Worm (Caenorhabditis elegans) whole organism, L4 larva: ENCODE data around the gene sri-10.

Experiments used
- F26F4.8 ChIP-seq: fragments of 200-800 bp; sonication (Bioruptor generic); conservative IDR thresholded peaks from 2 replicates; pipeline ENCODE4 v1.3.6; 2022; ENCODE audit warnings: missing genetic modification characterization, missing compliant biosample characterization
- F37D6.2 ChIP-seq: sonication (generic microtip); optimal IDR thresholded peaks from 2 replicates; lab custom pipeline; 2016; ENCODE audit warnings: mild to moderate bottlenecking, missing genetic modification characterization, missing compliant biosample characterization
- Y75B8A.6 ChIP-seq: fragments of 200-800 bp; sonication (Bioruptor generic); IDR thresholded peaks from 2 replicates; pipeline ENCODE4 v1.3.6; 2022; ENCODE audit warnings: missing genetic modification reagents, missing genetic modification characterization, missing compliant biosample characterization
- aly-2 ChIP-seq: sonication (generic microtip); optimal IDR thresholded peaks from 2 replicates; lab custom pipeline; 2018; ENCODE audit warnings: missing biosample characterization, missing genetic modification characterization
- attf-4 ChIP-seq: sonication (generic microtip); optimal IDR thresholded peaks from 3 replicates; lab custom pipeline; 2017; ENCODE audit warnings: missing biosample characterization, missing genetic modification characterization
- ceh-20 ChIP-seq: fragments of 200-800 bp; sonication (Bioruptor generic); IDR thresholded peaks from 2 replicates; pipeline ENCODE4 v1.3.6; 2022; ENCODE audit warnings: missing genetic modification reagents, missing genetic modification characterization, missing compliant biosample characterization
- ceh-32 ChIP-seq: sonication (generic microtip); optimal IDR thresholded peaks from 2 replicates; lab custom pipeline; 2016; ENCODE audit warnings: mild to moderate bottlenecking, missing genetic modification characterization, missing compliant biosample characterization; ENCODE audit not compliant: poor library complexity
- daf-12 ChIP-seq: fragments of 150-350 bp; optimal IDR thresholded peaks from 2 replicates; lab custom pipeline; 2014; ENCODE audit warnings: missing biosample characterization, missing genetic modification reagents, missing genetic modification characterization
- daf-16 ChIP-seq, 3 experiments: sonication (generic microtip); optimal IDR thresholded peaks; 2 replicates each; lab custom pipeline; 2016 to 2017; ENCODE audit warnings: missing genetic modification characterization in 3 of 3, missing genetic modification reagents in 3 of 3, mild to moderate bottlenecking in 2 of 3, missing compliant biosample characterization in 2 of 3, missing biosample characterization in 1 of 3, moderate library complexity in 1 of 3
- daf-8 ChIP-seq: fragments of 200-800 bp; sonication (Bioruptor generic); IDR thresholded peaks from 2 replicates; pipeline ENCODE4 v1.3.6; 2022; ENCODE audit warnings: missing genetic modification characterization, missing compliant biosample characterization
- dmd-6 ChIP-seq: fragments of 200-800 bp; sonication (Bioruptor generic); IDR thresholded peaks from 2 replicates; pipeline ENCODE4 v1.3.6; 2022; ENCODE audit warnings: missing genetic modification reagents, missing genetic modification characterization, missing compliant biosample characterization
- dpl-1 ChIP-seq: fragments of 150-350 bp; optimal IDR thresholded peaks from 2 replicates; lab custom pipeline; 2014; ENCODE audit warnings: missing biosample characterization, missing genetic modification reagents, missing genetic modification characterization
- duxl-1 ChIP-seq: sonication (generic microtip); optimal IDR thresholded peaks from 2 replicates; lab custom pipeline; 2016; ENCODE audit warnings: mild to moderate bottlenecking, missing genetic modification characterization, moderate library complexity, missing compliant biosample characterization; ENCODE audit not compliant: poor library complexity
- dve-1 ChIP-seq: sonication (generic microtip); optimal IDR thresholded peaks from 2 replicates; lab custom pipeline; 2017; ENCODE audit warnings: antibody characterized with exemption, mild to moderate bottlenecking, missing genetic modification characterization, missing compliant biosample characterization; ENCODE audit not compliant: insufficient read depth
- egl-43 ChIP-seq: fragments of 200-800 bp; sonication (Bioruptor generic); IDR thresholded peaks from 2 replicates; pipeline ENCODE4 v1.3.6; 2022; ENCODE audit warnings: missing genetic modification reagents, missing genetic modification characterization, missing compliant biosample characterization
- fos-1 ChIP-seq: fragments of 150-350 bp; optimal IDR thresholded peaks from 2 replicates; lab custom pipeline; 2014; ENCODE audit warnings: missing biosample characterization, missing genetic modification characterization
- hlh-11 ChIP-seq: fragments of 200-800 bp; sonication (Bioruptor generic); optimal IDR thresholded peaks from 2 replicates; lab custom pipeline; 2018; ENCODE audit warnings: mild to moderate bottlenecking, missing genetic modification characterization, missing compliant biosample characterization
- hlh-30 ChIP-seq: sonication (generic microtip); optimal IDR thresholded peaks from 2 replicates; lab custom pipeline; 2017; ENCODE audit warnings: antibody characterized with exemption, mild to moderate bottlenecking, missing genetic modification characterization, missing compliant biosample characterization; ENCODE audit not compliant: insufficient read depth
- lim-7 ChIP-seq: fragments of 200-800 bp; sonication (Bioruptor generic); IDR thresholded peaks from 2 replicates; pipeline ENCODE4 v1.3.6; 2022; ENCODE audit warnings: missing genetic modification characterization, missing compliant biosample characterization
- lin-13 ChIP-seq: fragments of 150-350 bp; optimal IDR thresholded peaks from 2 replicates; lab custom pipeline; 2014; ENCODE audit warnings: missing biosample characterization, missing genetic modification reagents, missing genetic modification characterization
- lin-15B ChIP-seq: fragments of 150-350 bp; sonication (generic microtip); optimal IDR thresholded peaks from 3 replicates; lab custom pipeline; 2014; ENCODE audit warnings: missing biosample characterization, missing genetic modification characterization
- lin-38 ChIP-seq: fragments of 200-800 bp; sonication (Bioruptor generic); IDR thresholded peaks from 2 replicates; pipeline ENCODE4 v1.3.6; 2022; ENCODE audit warnings: missing genetic modification reagents, missing genetic modification characterization, missing compliant biosample characterization
- lir-3 ChIP-seq: sonication (generic microtip); optimal IDR thresholded peaks from 2 replicates; lab custom pipeline; 2016; ENCODE audit warnings: mild to moderate bottlenecking, missing genetic modification characterization, missing compliant biosample characterization
- lsy-2 ChIP-seq, 2 experiments: fragments of 150-350 bp in 1 of 2; sonication (generic microtip) in 1 of 2; optimal IDR thresholded peaks; 2 replicates each; lab custom pipeline; 2014 to 2017; ENCODE audit warnings: missing biosample characterization in 2 of 2, missing genetic modification characterization in 2 of 2
- madf-9 ChIP-seq: fragments of 200-800 bp; sonication (Bioruptor generic); conservative IDR thresholded peaks from 2 replicates; pipeline ENCODE4 v1.3.6; 2022; ENCODE audit warnings: missing genetic modification reagents, missing genetic modification characterization, missing compliant biosample characterization
- mep-1 ChIP-seq: fragments of 150-350 bp; sonication (generic microtip); optimal IDR thresholded peaks from 3 replicates; lab custom pipeline; 2014; ENCODE audit warnings: missing biosample characterization, missing genetic modification characterization
- mes-2 ChIP-seq: sonication (generic microtip); optimal IDR thresholded peaks from 2 replicates; lab custom pipeline; 2016; ENCODE audit warnings: missing genotype, mild to moderate bottlenecking, missing genetic modification characterization, missing compliant biosample characterization; ENCODE audit not compliant: poor library complexity, severe bottlenecking
- mxl-2 ChIP-seq: fragments of 200-800 bp; sonication (Bioruptor generic); conservative IDR thresholded peaks from 2 replicates; pipeline ENCODE4 v1.3.6; 2022; ENCODE audit warnings: missing genetic modification reagents, missing genetic modification characterization, missing compliant biosample characterization
- nhr-10 ChIP-seq: fragments of 150-350 bp; optimal IDR thresholded peaks from 2 replicates; lab custom pipeline; 2014; ENCODE audit warnings: missing biosample characterization, missing genetic modification characterization
- nhr-28 ChIP-seq: fragments of 150-350 bp; optimal IDR thresholded peaks from 2 replicates; lab custom pipeline; 2014; ENCODE audit warnings: missing biosample characterization, missing genetic modification characterization
- nhr-42 ChIP-seq: fragments of 200-800 bp; sonication (Bioruptor generic); IDR thresholded peaks from 2 replicates; pipeline ENCODE4 v1.3.6; 2022; ENCODE audit warnings: missing genetic modification characterization, missing compliant biosample characterization
- nhr-48 ChIP-seq: sonication (generic microtip); optimal IDR thresholded peaks from 2 replicates; lab custom pipeline; 2016; ENCODE audit warnings: mild to moderate bottlenecking, missing genetic modification characterization, missing compliant biosample characterization
- nhr-76 ChIP-seq: fragments of 150-350 bp; optimal IDR thresholded peaks from 2 replicates; lab custom pipeline; 2014; ENCODE audit warnings: missing biosample characterization, missing genetic modification characterization
- nhr-77 ChIP-seq: fragments of 150-350 bp; optimal IDR thresholded peaks from 2 replicates; lab custom pipeline; 2014; ENCODE audit warnings: missing biosample characterization, missing genetic modification characterization
- pha-4 ChIP-seq, 2 experiments: fragments of 150-350 bp in 1 of 2; fragments of 200-800 bp in 1 of 2; sonication (Bioruptor generic) in 1 of 2; IDR thresholded peaks in 1 of 2; optimal IDR thresholded peaks in 1 of 2; 2 replicates each; pipeline versions ENCODE4 v1.3.6 to Lab custom; 2014 to 2022; ENCODE audit warnings: missing genetic modification characterization in 2 of 2, missing genetic modification reagents in 2 of 2, missing biosample characterization in 1 of 2, missing compliant biosample characterization in 1 of 2
- php-3 ChIP-seq: fragments of 200-800 bp; sonication (Bioruptor generic); IDR thresholded peaks from 2 replicates; pipeline ENCODE4 v1.3.6; 2022; ENCODE audit warnings: missing genetic modification reagents, missing genetic modification characterization, missing compliant biosample characterization
- pqm-1 ChIP-seq: sonication (generic microtip); optimal IDR thresholded peaks from 2 replicates; lab custom pipeline; 2017; ENCODE audit warnings: missing biosample characterization, missing genetic modification characterization
- set-16 ChIP-seq: fragments of 200-800 bp; sonication (Bioruptor generic); IDR thresholded peaks from 2 replicates; pipeline ENCODE4 v1.3.6; 2022; ENCODE audit warnings: missing genetic modification reagents, missing genetic modification characterization, missing compliant biosample characterization
- spr-1 ChIP-seq: sonication (generic microtip); optimal IDR thresholded peaks from 2 replicates; lab custom pipeline; 2016; ENCODE audit warnings: mild to moderate bottlenecking, missing genetic modification characterization, missing compliant biosample characterization
- tag-97 ChIP-seq: fragments of 200-800 bp; sonication (Bioruptor generic); IDR thresholded peaks from 2 replicates; pipeline ENCODE4 v1.3.6; 2022; ENCODE audit warnings: missing genetic modification characterization, missing compliant biosample characterization
- tra-1 ChIP-seq: fragments of 200-800 bp; sonication (Bioruptor generic); IDR thresholded peaks from 2 replicates; pipeline ENCODE4 v1.3.6; 2022; ENCODE audit warnings: missing genetic modification reagents, missing genetic modification characterization, missing compliant biosample characterization
- unc-62 ChIP-seq, 3 experiments: fragments of 150-350 bp in 1 of 3; sonication (generic microtip); optimal IDR thresholded peaks in 2 of 3; peaks in 1 of 3; 1 replicate in 1 of 3; 2 replicates in 2 of 3; lab custom pipeline; 2014 to 2017; ENCODE audit warnings: missing biosample characterization in 3 of 3, missing genetic modification characterization in 3 of 3, missing genetic modification reagents in 3 of 3, missing genotype in 1 of 3
- zip-2 ChIP-seq: fragments of 150-350 bp; optimal IDR thresholded peaks from 2 replicates; lab custom pipeline; 2014; ENCODE audit warnings: missing biosample characterization, missing genetic modification characterization
- ztf-7 ChIP-seq: fragments of 150-350 bp; optimal IDR thresholded peaks from 2 replicates; lab custom pipeline; 2014; ENCODE audit warnings: missing biosample characterization, missing genetic modification characterization

The sri-10 gene

DNA sequence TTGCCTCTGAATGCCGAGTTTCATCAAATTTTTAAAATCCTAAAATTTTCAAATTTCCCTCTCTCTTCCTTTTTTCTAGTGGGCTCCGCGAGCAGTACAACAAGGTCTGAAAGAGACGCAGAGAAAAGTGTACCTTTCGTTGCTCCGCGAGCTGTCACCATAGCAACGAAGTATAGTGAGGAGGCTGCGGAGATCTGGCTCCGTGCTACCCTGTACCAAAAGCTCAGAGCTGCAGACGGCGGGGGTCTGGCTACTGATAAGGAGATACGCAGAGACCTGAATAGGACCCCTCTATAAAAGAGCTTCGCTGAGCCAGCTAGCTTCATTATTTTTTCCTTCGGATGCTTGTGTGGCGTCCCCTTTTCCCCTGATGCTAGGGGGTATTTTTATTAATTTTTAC is 22.8 kb downstream of the sri-10 start, which contains the start of gene Y17D7B.10:
TSS of gene Y17D7B.10 (plus strand) at position 243 of the 400 bp plus-strand sequence.
- TF ChIP-seq set-16 (0 out of 2 replicates have a peak, but pooled peaks have one; percentile 9), daf-8 (GFP tag; lab: Robert Waterston, UW) (no peak)

DNA sequence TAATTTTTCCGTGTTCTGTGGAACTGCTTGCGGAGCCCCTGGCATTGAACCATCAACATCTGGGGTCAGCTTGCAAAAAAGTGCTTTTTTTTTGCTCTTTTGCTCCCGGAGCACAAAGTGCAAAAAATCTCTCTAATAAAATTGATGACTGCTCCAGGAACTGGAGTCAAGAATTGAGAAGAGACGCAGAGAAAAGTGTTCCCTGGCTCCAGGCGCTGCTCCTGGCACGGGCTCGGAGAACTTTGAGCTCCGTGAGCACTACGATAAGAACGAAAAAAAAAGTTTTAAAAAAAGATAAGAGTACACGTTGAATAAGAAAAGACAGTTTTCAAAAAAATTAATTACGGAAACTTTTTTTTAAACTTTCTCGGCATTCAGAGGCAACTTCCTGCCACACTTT is 23.6 kb downstream of the sri-10 start:
- TF ChIP-seq ztf-7 (tag; lab: Kevin White, UChicago) (no peak), nhr-28 (peak; percentile 71), lsy-2 (tag; optimal IDR thresholded peaks at IDR 0.05; lab: Kevin White, UChicago) (peak in 1 of 2 experiments; percentile 40), nhr-10 (tag; lab: Kevin White, UChicago) (no peak), duxl-1 (peak; percentile 92), nhr-48 (peak; percentile 4), aly-2 (tag; lab: Kevin White, UChicago) (no peak), php-3 (GFP tag; lab: Robert Waterston, UW) (peak; percentile 40; the same call in 1 of the 2 replicates), spr-1 (tag; lab: Kevin White, UChicago) (no peak), ceh-20 (GFP tag; lab: Robert Waterston, UW) (0 out of 2 replicates have a peak, but pooled peaks have one; percentile 20), daf-16 (GFP tag; optimal IDR thresholded peaks at IDR 0.05; lab: Kevin White, UChicago) (peak in 1 of 2 experiments; percentile 8), daf-16 (tag; optimal IDR thresholded peaks at IDR 0.05; lab: Kevin White, UChicago) (peak; percentile 57), nhr-76 (tag; lab: Kevin White, UChicago) (no peak), nhr-42 (GFP tag; lab: Robert Waterston, UW) (no peak), tag-97 (no peak), madf-9 (no peak), ceh-32 (tag; lab: Kevin White, UChicago) (no peak), F37D6.2 (tag; lab: Kevin White, UChicago) (no peak), mxl-2 (GFP tag; lab: Robert Waterston, UW) (no peak), hlh-30 (tag; lab: Kevin White, UChicago) (peak; percentile 3), lim-7 (GFP tag; lab: Robert Waterston, UW) (no peak), dve-1 (tag; lab: Kevin White, UChicago) (peak; percentile 77), hlh-11 (tag; lab: Kevin White, UChicago) (peak; percentile 79), F26F4.8 (GFP tag; lab: Robert Waterston, UW) (no peak), mep-1 (tag; lab: Kevin White, UChicago) (peak; percentile 25), fos-1 (tag; lab: Kevin White, UChicago) (no peak), Y75B8A.6 (GFP tag; lab: Robert Waterston, UW) (no peak), daf-8 (GFP tag; lab: Robert Waterston, UW) (no peak), dpl-1 (GFP tag; lab: Kevin White, UChicago) (no peak), lin-15B (tag; lab: Kevin White, UChicago) (no peak), lir-3 (tag; lab: Kevin White, UChicago) (no peak), attf-4 (tag; lab: Kevin White, UChicago) (no peak), dmd-6 (GFP tag; lab: Robert Waterston, UW) (peak; percentile 87), set-16 (peak; percentile 39; the same call in 1 of the 2 replicates), nhr-77 (tag; lab: Kevin White, UChicago) (peak; percentile 2), pqm-1 (tag; lab: Kevin White, UChicago) (peak; percentile 58), daf-12 (tag; lab: Kevin White, UChicago) (no peak)

DNA sequence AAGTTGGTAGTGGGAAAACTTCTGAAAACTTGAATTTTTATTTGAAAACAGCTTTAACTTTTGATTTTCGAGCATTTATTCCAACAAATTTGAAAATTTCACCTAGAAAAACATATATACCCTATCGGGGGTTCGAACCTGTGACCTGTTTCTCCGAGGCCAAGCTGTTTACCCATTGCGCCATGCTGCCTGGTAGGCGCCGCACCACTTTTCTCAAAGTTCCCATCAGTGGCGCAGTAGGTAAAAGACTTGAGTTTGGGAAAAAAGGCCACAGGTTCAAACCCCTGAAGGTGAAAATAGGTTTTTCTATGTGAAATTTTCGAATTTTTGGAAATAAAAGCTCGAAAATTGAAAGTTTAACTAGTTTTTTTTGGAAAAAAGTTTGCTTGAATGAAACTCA is 25.7 kb downstream of the sri-10 start:
- TF ChIP-seq lin-13 = peak; percentile 49
- TF ChIP-seq unc-62 (GFP tag; optimal IDR thresholded peaks at IDR 0.05 in 1 of 2; lab: Kevin White, UChicago) = peak in 1 of 2 experiments; percentile 41
- no peak for TF ChIP-seq unc-62 (tag; optimal IDR thresholded peaks at IDR 0.05; lab: Kevin White, UChicago)
- 0 out of 2 replicates have a peak, but pooled peaks have one; percentile 17 for TF ChIP-seq egl-43 (GFP tag; lab: Robert Waterston, UW)
- TF ChIP-seq tra-1 (GFP tag; lab: Robert Waterston, UW) = 0 out of 2 replicates have a peak, but pooled peaks have one; percentile 15
- TF ChIP-seq pha-4 (GFP tag; IDR thresholded peaks at IDR 0.05; lab: Robert Waterston, UW) = 0 out of 2 replicates have a peak, but pooled peaks have one; percentile 31
- TF ChIP-seq pha-4 (tag; optimal IDR thresholded peaks at IDR 0.05; lab: Kevin White, UChicago) = no peak
- TF ChIP-seq zip-2 (tag; lab: Kevin White, UChicago) = no peak
- 0 out of 2 replicates have a peak, but pooled peaks have one; percentile 12 for TF ChIP-seq lin-38 (GFP tag; lab: Robert Waterston, UW)
- no peak for TF ChIP-seq mes-2 (tag; lab: Kevin White, UChicago)
